Worm (Caenorhabditis elegans): ENCODE measurements around the gene C32A9.1.

C32A9.1 gene

ce11 chrX:10260035-10260434, at the start of gene C32A9.1:
C32A9.1 (minus strand) TSS chrX:10260135.
- no peak for TF ChIP-seq sdc-2 (tag; optimal IDR thresholded peaks at IDR 0.05)
- no peak for TF ChIP-seq ttx-3 (tag; optimal IDR thresholded peaks at IDR 0.05)
- no peak for TF ChIP-seq lin-11 (tag; optimal IDR thresholded peaks at IDR 0.05)
- TF ChIP-seq gmeb-2 (tag; optimal IDR thresholded peaks at IDR 0.05), result no peak
- TF ChIP-seq elt-4 (tag; optimal IDR thresholded peaks at IDR 0.05), result no peak
- no peak for TF ChIP-seq C38D4.7 (GFP tag; optimal IDR thresholded peaks at IDR 0.05)
- no peak for TF ChIP-seq unc-42 (tag; optimal IDR thresholded peaks at IDR 0.05)
- no peak for TF ChIP-seq rnt-1 (tag; optimal IDR thresholded peaks at IDR 0.05)

ce11 chrX:10307495-10307894, 47.6 kb upstream of the C32A9.1 start, which contains the start of gene F41E7.7:
F41E7.7 (plus strand) TSS chrX:10307795.
- TF ChIP-seq syd-9 (tag; optimal IDR thresholded peaks at IDR 0.05) (no peak), mec-3 (tag; optimal IDR thresholded peaks at IDR 0.05; ENCODE audit: borderline replicate concordance) (no peak), sox-2 (GFP tag; IDR thresholded peaks at IDR 0.05) (no peak), hlh-8 (tag; optimal IDR thresholded peaks at IDR 0.05) (no peak), ceh-22 (tag; optimal IDR thresholded peaks at IDR 0.05) (no peak), ceh-31 (tag; optimal IDR thresholded peaks at IDR 0.05) (no peak)

ce11 chrX:10306923-10307322, 47.0 kb upstream of the C32A9.1 start:
- TF ChIP-seq ceh-18 (tag; optimal IDR thresholded peaks at IDR 0.05) (no peak), sox-2 (GFP tag; IDR thresholded peaks at IDR 0.05) (no peak), syd-9 (tag; optimal IDR thresholded peaks at IDR 0.05) (no peak), zip-5 (tag; optimal IDR thresholded peaks at IDR 0.05) (no peak), ceh-14 (tag; optimal IDR thresholded peaks at IDR 0.05) (no peak), sox-4 (tag; optimal IDR thresholded peaks at IDR 0.05) (no peak), rnt-1 (tag; optimal IDR thresholded peaks at IDR 0.05) (no peak), fax-1 (tag; optimal IDR thresholded peaks at IDR 0.05) (no peak), ceh-45 (GFP tag; IDR thresholded peaks at IDR 0.05) (no peak), mec-3 (tag; optimal IDR thresholded peaks at IDR 0.05; ENCODE audit: borderline replicate concordance) (no peak), ceh-24 (tag; optimal IDR thresholded peaks at IDR 0.05) (no peak), ztf-16 (tag; optimal IDR thresholded peaks at IDR 0.05) (no peak), pqm-1 (tag; optimal IDR thresholded peaks at IDR 0.05) (no peak), F13H6.1 (tag; optimal IDR thresholded peaks at IDR 0.05) (no peak), lin-11 (tag; optimal IDR thresholded peaks at IDR 0.05) (no peak), ceh-22 (tag; optimal IDR thresholded peaks at IDR 0.05) (no peak), K02D7.2 (tag; optimal IDR thresholded peaks at IDR 0.05) (no peak)

ce11 chrX:10306289-10306688, 46.4 kb upstream of the C32A9.1 start, which contains the start of gene cnc-8:
cnc-8 (plus strand) TSS chrX:10306595.
- TF ChIP-seq hlh-13 (GFP tag; optimal IDR thresholded peaks at IDR 0.05) (no peak), fkh-10 (GFP tag; optimal IDR thresholded peaks at IDR 0.05) (no peak), ceh-14 (tag; optimal IDR thresholded peaks at IDR 0.05) (no peak), zip-5 (tag; optimal IDR thresholded peaks at IDR 0.05) (no peak), ahr-1 (tag; optimal IDR thresholded peaks at IDR 0.05) (no peak), pag-3 (tag; optimal IDR thresholded peaks at IDR 0.05; ENCODE audit: borderline replicate concordance) (no peak), sox-4 (tag; optimal IDR thresholded peaks at IDR 0.05) (no peak)

- no peak for TF ChIP-seq ztf-16 (tag; optimal IDR thresholded peaks at IDR 0.05)
- TF ChIP-seq nfya-1 (tag; optimal IDR thresholded peaks at IDR 0.05), result no peak
- no peak for TF ChIP-seq ttx-3 (tag; optimal IDR thresholded peaks at IDR 0.05)
- TF ChIP-seq ceh-24 (tag; optimal IDR thresholded peaks at IDR 0.05), result no peak
- no peak for TF ChIP-seq elt-2 (tag; optimal IDR thresholded peaks at IDR 0.05)
- no peak for TF ChIP-seq ceh-6 (GFP tag; optimal IDR thresholded peaks at IDR 0.05)
- TF ChIP-seq ceh-18 (tag; optimal IDR thresholded peaks at IDR 0.05), result no peak
- TF ChIP-seq F13H6.1 (tag; optimal IDR thresholded peaks at IDR 0.05), result no peak
- no peak for TF ChIP-seq pat-9 (tag; optimal IDR thresholded peaks at IDR 0.05)
- TF ChIP-seq pha-2 (tag; optimal IDR thresholded peaks at IDR 0.05), result no peak
- no peak for TF ChIP-seq rnt-1 (tag; optimal IDR thresholded peaks at IDR 0.05)
- TF ChIP-seq madf-2 (tag; optimal IDR thresholded peaks at IDR 0.05), result no peak
- TF ChIP-seq lim-6 (tag; optimal IDR thresholded peaks at IDR 0.05), result no peak
- TF ChIP-seq mec-3 (tag; optimal IDR thresholded peaks at IDR 0.05; ENCODE audit: borderline replicate concordance), result no peak
- TF ChIP-seq syd-9 (tag; optimal IDR thresholded peaks at IDR 0.05), result no peak
- TF ChIP-seq ceh-9 (tag; optimal IDR thresholded peaks at IDR 0.05), result no peak
Observed at ce11 chrX:10304178-10304577, 44.2 kb upstream of the C32A9.1 start, which contains the start of gene fipr-21. fipr-21 (plus strand) TSS chrX:10304529.
